Fruit fly (Drosophila melanogaster) whole organism, embryonic: ENCODE data around the gene Ublcp1.

ENCODE experiments used
- Awh ChIP-seq: fragments of 200-800 bp; sonication (Bioruptor generic); IDR thresholded peaks from 2 replicates; pipeline ENCODE4, ENCODE4 v1.3.6; 2022; ENCODE audit warnings: missing biosample characterization, missing genetic modification characterization
- B-H1 ChIP-seq: fragments of 200-800 bp; sonication (Bioruptor generic); IDR thresholded peaks from 3 replicates; pipeline ENCODE4 v1.3.6; 2022; ENCODE audit warnings: missing biosample characterization, missing genetic modification characterization
- Blimp-1 ChIP-seq: fragments of 200-800 bp; sonication (Bioruptor generic); optimal IDR thresholded peaks from 3 replicates; lab custom pipeline; 2018; ENCODE audit warnings: missing biosample characterization, missing genetic modification characterization, mild to moderate bottlenecking, moderate library complexity, missing genetic modification reagents
- CG10565 ChIP-seq: fragments of 200-800 bp; sonication (Bioruptor generic); optimal IDR thresholded peaks from 3 replicates; lab custom pipeline; 2016; ENCODE audit warnings: missing biosample characterization, mild to moderate bottlenecking, missing genetic modification characterization
- CG14965 ChIP-seq: fragments of 200-800 bp; sonication (Bioruptor generic); optimal IDR thresholded peaks from 2 replicates; lab custom pipeline; 2016; ENCODE audit warnings: missing biosample characterization, missing genetic modification characterization, borderline replicate concordance
- CG15073 ChIP-seq: fragments of 200-800 bp; sonication (Bioruptor generic); optimal IDR thresholded peaks from 2 replicates; lab custom pipeline; 2016; ENCODE audit warnings: missing biosample characterization, missing genetic modification characterization
- CG15479 ChIP-seq: fragments of 200-800 bp; sonication (Bioruptor generic); optimal IDR thresholded peaks from 3 replicates; lab custom pipeline; 2019; ENCODE audit warnings: missing biosample characterization, mild to moderate bottlenecking, missing genetic modification characterization, moderate library complexity
- CG17612 ChIP-seq: fragments of 200-800 bp; sonication (Bioruptor generic); IDR thresholded peaks from 2 replicates; pipeline ENCODE4 v1.3.6; 2022; ENCODE audit warnings: missing biosample characterization, missing genetic modification characterization
- CG2199 ChIP-seq: fragments of 200-800 bp; sonication (Bioruptor generic); IDR thresholded peaks from 3 replicates; pipeline ENCODE4 v1.3.6; 2022; ENCODE audit warnings: missing biosample characterization, missing genetic modification characterization
- CG32767 ChIP-seq: fragments of 200-800 bp; sonication (Bioruptor generic); IDR thresholded peaks from 2 replicates; pipeline ENCODE4 v1.3.6; 2022; ENCODE audit warnings: missing biosample characterization, missing genetic modification characterization
- CG3281 ChIP-seq: fragments of 200-800 bp; sonication (Bioruptor generic); optimal IDR thresholded peaks from 3 replicates; lab custom pipeline; 2017; ENCODE audit warnings: missing biosample characterization, mild to moderate bottlenecking, missing genetic modification characterization
- CG34376 ChIP-seq: fragments of 200-800 bp; sonication (Bioruptor generic); optimal IDR thresholded peaks from 2 replicates; lab custom pipeline; 2018; ENCODE audit warnings: missing biosample characterization, mild to moderate bottlenecking, missing genetic modification characterization
- CG3838 ChIP-seq: fragments of 200-800 bp; sonication (Bioruptor generic); optimal IDR thresholded peaks from 3 replicates; lab custom pipeline; 2016; ENCODE audit warnings: missing biosample characterization, missing genetic modification characterization
- CG7745 ChIP-seq: fragments of 200-800 bp; sonication (Bioruptor generic); optimal IDR thresholded peaks from 2 replicates; lab custom pipeline; 2018; ENCODE audit warnings: missing biosample characterization, mild to moderate bottlenecking, missing genetic modification characterization, moderate library complexity
- CG7928 ChIP-seq: fragments of 200-800 bp; sonication (Bioruptor generic); optimal IDR thresholded peaks from 2 replicates; lab custom pipeline; 2017; ENCODE audit warnings: missing biosample characterization, mild to moderate bottlenecking, missing genetic modification characterization
- CG9215 ChIP-seq: fragments of 200-800 bp; sonication (Bioruptor generic); IDR thresholded peaks from 2 replicates; pipeline ENCODE4 v1.3.6; 2022; ENCODE audit warnings: missing biosample characterization, missing genetic modification characterization
- Gsc ChIP-seq: fragments of 200-800 bp; sonication (Bioruptor generic); IDR thresholded peaks from 2 replicates; pipeline ENCODE4 v1.3.6; 2022; ENCODE audit warnings: missing biosample characterization, missing genetic modification characterization
- H2.0 ChIP-seq: fragments of 200-800 bp; sonication (Bioruptor generic); IDR thresholded peaks from 2 replicates; pipeline ENCODE4 v1.3.6; 2022; ENCODE audit warnings: missing biosample characterization, missing genetic modification characterization
- Hr51 ChIP-seq, 2 experiments: fragments of 200-800 bp; sonication (Bioruptor generic); optimal IDR thresholded peaks; 2 replicates in 1 of 2; 3 replicates in 1 of 2; lab custom pipeline; 2016 to 2018; ENCODE audit warnings: missing biosample characterization in 2 of 2, missing genetic modification characterization in 2 of 2, mild to moderate bottlenecking in 1 of 2, moderate library complexity in 1 of 2
- Spps ChIP-seq: fragments of 200-800 bp; sonication (Bioruptor generic); optimal IDR thresholded peaks from 2 replicates; lab custom pipeline; 2018; ENCODE audit warnings: missing biosample characterization, mild to moderate bottlenecking, missing genetic modification characterization
- Taf1 ChIP-seq: fragments of 200-800 bp; sonication (Bioruptor generic); IDR thresholded peaks from 2 replicates; pipeline ENCODE4 v1.3.6; 2022; ENCODE audit warnings: missing biosample characterization, missing genetic modification characterization
- Xrp1 ChIP-seq: fragments of 200-800 bp; sonication (Bioruptor generic); IDR thresholded peaks from 2 replicates; pipeline ENCODE4 v1.3.6; 2022; ENCODE audit warnings: missing biosample characterization, missing genetic modification characterization
- chm ChIP-seq: fragments of 200-800 bp; sonication (Bioruptor generic); IDR thresholded peaks from 2 replicates; pipeline ENCODE4 v1.3.6; 2022; ENCODE audit warnings: missing biosample characterization, missing genetic modification characterization
- crc ChIP-seq: fragments of 200-800 bp; sonication (Bioruptor generic); optimal IDR thresholded peaks from 2 replicates; lab custom pipeline; 2016; ENCODE audit warnings: missing biosample characterization, missing genetic modification characterization
- dmrt99B ChIP-seq: fragments of 200-800 bp; sonication (Bioruptor generic); optimal IDR thresholded peaks from 2 replicates; lab custom pipeline; 2018; ENCODE audit warnings: missing biosample characterization, mild to moderate bottlenecking, missing genetic modification characterization, moderate library complexity
- exex ChIP-seq: fragments of 200-800 bp; sonication (Bioruptor generic); optimal IDR thresholded peaks from 4 replicates; lab custom pipeline; 2018; ENCODE audit warnings: missing biosample characterization, mild to moderate bottlenecking, missing genetic modification characterization, moderate library complexity
- fd102C ChIP-seq: fragments of 200-800 bp; sonication (Bioruptor generic); optimal IDR thresholded peaks from 2 replicates; lab custom pipeline; 2018; ENCODE audit warnings: missing biosample characterization, mild to moderate bottlenecking, missing genetic modification characterization, moderate library complexity
- fd3F ChIP-seq: fragments of 200-800 bp; sonication (Bioruptor generic); optimal IDR thresholded peaks from 2 replicates; lab custom pipeline; 2018; ENCODE audit warnings: missing biosample characterization, mild to moderate bottlenecking, missing genetic modification characterization, moderate library complexity
- fru ChIP-seq: fragments of >200 bp; optimal IDR thresholded peaks from 2 replicates; lab custom pipeline; 2017
- grn ChIP-seq: fragments of 200-800 bp; sonication (Bioruptor generic); optimal IDR thresholded peaks from 3 replicates; lab custom pipeline; 2017; ENCODE audit warnings: missing biosample characterization, missing genetic modification characterization
- gro ChIP-seq: fragments of 200-800 bp; sonication (Bioruptor generic); optimal IDR thresholded peaks from 2 replicates; lab custom pipeline; 2016; ENCODE audit warnings: missing biosample characterization, missing genetic modification characterization
- ken ChIP-seq: fragments of 200-800 bp; sonication (Bioruptor generic); IDR thresholded peaks from 3 replicates; pipeline ENCODE4 v1.3.6; 2022; ENCODE audit warnings: missing biosample characterization, missing genetic modification characterization
- lab ChIP-seq: fragments of 200-800 bp; sonication (Bioruptor generic); optimal IDR thresholded peaks from 3 replicates; lab custom pipeline; 2017; ENCODE audit warnings: missing biosample characterization, missing genetic modification characterization, mild to moderate bottlenecking, moderate library complexity, missing genetic modification reagents
- mirr ChIP-seq: fragments of 200-800 bp; sonication (Bioruptor generic); optimal IDR thresholded peaks from 3 replicates; lab custom pipeline; 2018; ENCODE audit warnings: missing biosample characterization, mild to moderate bottlenecking, missing genetic modification characterization
- onecut ChIP-seq: fragments of 200-800 bp; sonication (Bioruptor generic); IDR thresholded peaks from 2 replicates; pipeline ENCODE4 v1.3.6; 2022; ENCODE audit warnings: missing biosample characterization, missing genetic modification characterization
- org-1 ChIP-seq: fragments of 200-800 bp; sonication (Bioruptor generic); optimal IDR thresholded peaks from 2 replicates; lab custom pipeline; 2017; ENCODE audit warnings: missing biosample characterization, missing genetic modification characterization
- pan ChIP-seq, 4 experiments: fragments of >200 bp in 3 of 4; fragments of 200-800 bp in 1 of 4; sonication (Bioruptor generic) in 1 of 4; optimal IDR thresholded peaks in 3 of 4; IDR thresholded peaks in 1 of 4; 2 replicates each; pipeline versions ENCODE4 v1.3.6 to Lab custom; 2017 to 2022; ENCODE audit warnings: missing biosample characterization in 2 of 4, missing genetic modification characterization in 2 of 4, mixed read lengths in 1 of 4
- scrt ChIP-seq: fragments of 200-800 bp; sonication (Bioruptor generic); optimal IDR thresholded peaks from 2 replicates; lab custom pipeline; 2018; ENCODE audit warnings: missing biosample characterization, mild to moderate bottlenecking, missing genetic modification characterization, moderate library complexity
- sd ChIP-seq: fragments of 200-800 bp; sonication (Bioruptor generic); optimal IDR thresholded peaks from 3 replicates; lab custom pipeline; 2018; ENCODE audit warnings: missing biosample characterization, mild to moderate bottlenecking, missing genetic modification characterization, moderate library complexity
- slp2 ChIP-seq: fragments of 200-800 bp; sonication (Bioruptor generic); optimal IDR thresholded peaks from 2 replicates; lab custom pipeline; 2016; ENCODE audit warnings: missing biosample characterization, missing genetic modification characterization
- sr ChIP-seq: fragments of 200-800 bp; sonication (Bioruptor generic); IDR thresholded peaks from 3 replicates; pipeline ENCODE4 v1.3.6; 2022; ENCODE audit warnings: missing biosample characterization, missing genetic modification characterization
- sug ChIP-seq: fragments of 200-800 bp; optimal IDR thresholded peaks from 2 replicates; lab custom pipeline; 2019; ENCODE audit warnings: missing biosample characterization, mild to moderate bottlenecking, missing genetic modification characterization, moderate library complexity
- wor ChIP-seq: fragments of 200-800 bp; sonication (Bioruptor generic); IDR thresholded peaks from 2 replicates; pipeline ENCODE4 v1.3.6; 2022; ENCODE audit warnings: missing biosample characterization, missing genetic modification characterization
- zen2 ChIP-seq: fragments of 200-800 bp; sonication (Bioruptor generic); IDR thresholded peaks from 3 replicates; pipeline ENCODE4 v1.3.6; 2022; ENCODE audit warnings: missing biosample characterization, missing genetic modification characterization; ENCODE audit not compliant: partially characterized antibody

The Ublcp1 gene

DNA sequence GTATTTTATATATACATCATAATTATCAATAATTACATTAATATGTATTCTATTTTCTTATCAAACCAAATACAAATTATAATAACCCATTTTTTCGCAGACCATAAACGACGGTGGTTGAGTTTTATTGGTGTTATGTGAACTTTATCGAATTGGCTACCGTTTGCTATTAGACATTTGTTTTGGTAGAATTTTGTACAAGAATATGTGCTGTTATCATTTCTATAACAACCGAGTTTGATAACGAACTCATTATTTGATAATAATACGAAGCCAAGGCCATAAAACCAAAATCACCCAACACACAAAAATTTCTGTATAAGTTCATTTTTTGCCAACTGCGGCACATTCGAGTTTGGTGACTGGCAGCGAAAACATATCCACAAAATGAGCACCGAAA, 34.1 kb downstream of the Ublcp1 start, which contains the start of gene CG17109:
TSS of gene CG17109 (plus strand) at position 345 of the 400 bp plus-strand sequence.
- TF ChIP-seq ken (GFP tag; lab: Robert Waterston, UW) = no peak
- TF ChIP-seq sug (tag; lab: Kevin White, UChicago) = peak; percentile 32
- TF ChIP-seq CG34376 (GFP tag; lab: Kevin White, UChicago) = peak; percentile 86
- peak; percentile 93 for TF ChIP-seq exex (tag; lab: Kevin White, UChicago)
- peak; percentile 2 for TF ChIP-seq sd (tag; lab: Kevin White, UChicago)
- peak; percentile 14 for TF ChIP-seq mirr (GFP tag; lab: Kevin White, UChicago)

DNA sequence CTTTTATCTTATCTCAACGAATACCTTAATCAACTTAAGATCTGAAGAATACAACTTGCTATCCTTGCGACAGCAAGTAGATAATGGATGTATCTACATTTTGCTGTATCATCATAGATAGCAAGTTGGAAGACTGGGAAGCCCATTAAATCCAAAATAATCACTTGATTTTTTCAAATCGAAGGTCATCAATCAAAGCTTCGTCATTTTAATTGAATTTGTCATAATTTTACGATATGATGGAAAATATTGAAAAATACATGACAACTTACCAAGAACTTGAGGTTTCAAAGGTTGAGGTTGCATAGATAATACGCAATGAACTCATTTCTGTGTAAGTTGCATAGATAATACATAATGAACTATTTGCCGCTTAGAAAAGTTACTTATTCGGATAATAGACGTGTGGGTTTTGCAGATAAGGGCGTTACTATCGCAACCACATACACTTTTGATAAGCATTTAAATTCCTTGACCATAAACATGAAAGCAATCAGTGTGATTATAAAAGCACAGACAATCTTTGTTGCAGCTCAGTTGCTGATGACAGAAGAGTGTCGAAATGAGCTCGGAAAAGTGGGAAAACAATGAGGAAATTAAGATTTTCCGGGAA, 36.0 kb downstream of the Ublcp1 start, which contains the start of gene CG6733:
TSS of gene CG6733 (plus strand) at position 532 of the 613 bp plus-strand sequence.
- TF ChIP-seq Blimp-1 (GFP tag; lab: Kevin White, UChicago) (no peak), sd (tag; lab: Kevin White, UChicago) (peak; percentile 31), CG3281 (GFP tag; lab: Kevin White, UChicago) (no peak), zen2 (GFP tag; lab: Robert Waterston, UW) (no peak), CG32767 (no peak), grn (GFP tag; lab: Kevin White, UChicago) (peak; percentile 40), lab (GFP tag; lab: Kevin White, UChicago) (peak; percentile 50), gro (GFP tag; lab: Kevin White, UChicago) (no peak), crc (GFP tag; lab: Kevin White, UChicago) (no peak), exex (tag; lab: Kevin White, UChicago) (peak; percentile 68), mirr (GFP tag; lab: Kevin White, UChicago) (peak; percentile 69), pan (optimal IDR thresholded peaks at IDR 0.05; lab: Kevin White, UChicago) (no peak), pan (GFP tag; optimal IDR thresholded peaks at IDR 0.05 in 1 of 2, IDR thresholded peaks at IDR 0.05 in 1 of 2) (no peak), CG34376 (GFP tag; lab: Kevin White, UChicago) (peak; percentile 50)

DNA sequence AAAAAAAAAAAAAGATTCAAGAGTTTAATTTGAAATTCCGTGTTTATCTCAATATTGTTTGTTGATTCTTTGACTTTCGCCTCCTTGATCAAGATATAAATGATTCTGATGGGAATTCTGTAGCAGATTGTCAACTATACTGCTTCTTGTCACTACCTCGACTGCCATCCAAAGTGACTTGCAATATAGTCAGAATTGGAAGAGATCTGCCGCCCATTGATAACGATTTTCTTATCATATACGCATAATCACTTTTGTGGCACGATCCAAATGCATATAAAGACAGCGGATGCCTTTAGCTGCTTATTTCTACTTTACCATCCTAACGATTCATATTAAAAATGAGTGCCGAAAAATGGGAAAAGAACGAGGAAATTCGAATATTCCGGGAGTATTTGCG, 37.9 kb downstream of the Ublcp1 start, which contains the start of gene CG6738:
TSS of gene CG6738 (plus strand) at position 301 of the 400 bp plus-strand sequence.
- TF ChIP-seq dmrt99B (tag; lab: Kevin White, UChicago) = no peak
- TF ChIP-seq fru = no peak
- TF ChIP-seq CG7745 = no peak
- no peak for TF ChIP-seq CG14965 (GFP tag; lab: Kevin White, UChicago)
- no peak for TF ChIP-seq CG2199 (GFP tag; lab: Robert Waterston, UW)
- no peak for TF ChIP-seq CG10565 (GFP tag; lab: Kevin White, UChicago)

DNA sequence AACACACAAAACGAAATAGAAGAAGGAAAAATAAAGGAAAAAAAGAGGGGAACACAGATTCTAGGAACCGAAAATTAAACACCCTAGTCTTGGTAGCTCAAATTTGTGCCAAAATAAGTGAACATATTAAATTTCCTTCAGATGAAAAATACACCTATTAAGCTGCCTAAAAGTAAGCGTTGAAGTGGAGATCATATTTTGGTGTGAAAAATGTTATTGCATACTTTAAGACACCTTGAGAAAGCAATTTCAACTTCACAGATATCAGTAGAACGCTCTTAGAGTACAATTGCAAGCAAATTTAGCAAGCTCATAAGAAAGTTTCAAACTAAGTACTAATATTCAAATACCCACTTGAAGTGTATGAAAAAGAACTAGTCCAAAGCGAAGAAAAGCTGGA, 49.4 kb downstream of the Ublcp1 start:
- TF ChIP-seq CG9215 (0 out of 2 replicates have a peak, but pooled peaks have one; percentile 5), Spps (no peak), wor (GFP tag; lab: Robert Waterston, UW) (no peak), Taf1 (GFP tag; lab: Robert Waterston, UW) (no peak), Awh (no peak), Xrp1 (no peak), CG17612 (0 out of 2 replicates have a peak, but pooled peaks have one; percentile 32), H2.0 (no peak), fd102C (GFP tag; lab: Kevin White, UChicago) (no peak), sr (no peak), fd3F (GFP tag; lab: Kevin White, UChicago) (no peak), Blimp-1 (GFP tag; lab: Kevin White, UChicago) (no peak), CG3838 (GFP tag; lab: Kevin White, UChicago) (no peak), CG15479 (no peak), B-H1 (no peak), org-1 (GFP tag; lab: Kevin White, UChicago) (no peak), CG7928 (GFP tag; lab: Kevin White, UChicago) (no peak), Gsc (GFP tag; lab: Robert Waterston, UW) (no peak), scrt (GFP tag; lab: Kevin White, UChicago) (peak; percentile 6), slp2 (GFP tag; lab: Kevin White, UChicago) (no peak), CG15073 (no peak), onecut (GFP tag; lab: Robert Waterston, UW) (no peak), Hr51 (GFP tag; optimal IDR thresholded peaks at IDR 0.05; lab: Kevin White, UChicago) (peak in 1 of 2 experiments; percentile 18), chm (GFP tag; lab: Robert Waterston, UW) (no peak)
